Fruit fly (Drosophila melanogaster): ENCODE results near the gene osa.

- TF ChIP-seq insv (optimal IDR thresholded peaks at IDR 0.05) (no peak), Myc (optimal IDR thresholded peaks at IDR 0.05) (no peak), Sin3A (optimal IDR thresholded peaks at IDR 0.05) (no peak)
Observed at dm6 chr3R:17714370-17714769, 3.8 kb downstream of the osa start.

Data from Kc167 (cell line).